Fruit fly (Drosophila melanogaster) whole organism, embryonic: ENCODE measurements around the gene elB.

ENCODE experiments used
- CG2202 ChIP-seq: fragments of 200-800 bp; sonication (Bioruptor generic); optimal IDR thresholded peaks from 2 replicates; lab custom pipeline; 2018; ENCODE audit warnings: missing biosample characterization, mild to moderate bottlenecking, missing genetic modification characterization
- CoRest ChIP-seq: fragments of 200-800 bp; sonication (Bioruptor generic); optimal IDR thresholded peaks from 3 replicates; lab custom pipeline; 2018; ENCODE audit warnings: missing biosample characterization, mild to moderate bottlenecking, missing genetic modification characterization, moderate library complexity
- ara ChIP-seq: fragments of 200-800 bp; sonication (Bioruptor generic); IDR thresholded peaks from 2 replicates; pipeline ENCODE4 v1.3.6; 2022; ENCODE audit warnings: missing biosample characterization, missing genetic modification characterization
- bbx ChIP-seq: fragments of 200-800 bp; sonication (Bioruptor generic); IDR thresholded peaks from 2 replicates; pipeline ENCODE4 v1.3.6; 2022; ENCODE audit warnings: missing biosample characterization, missing genetic modification characterization; ENCODE audit not compliant: partially characterized antibody
- psq ChIP-seq: fragments of 200-800 bp; sonication (Bioruptor generic); optimal IDR thresholded peaks from 2 replicates; lab custom pipeline; 2017; ENCODE audit warnings: missing biosample characterization, missing genetic modification characterization
- tgo ChIP-seq: fragments of 200-800 bp; sonication (Bioruptor generic); IDR thresholded peaks from 3 replicates; pipeline ENCODE4 v1.3.6; 2022; ENCODE audit warnings: missing biosample characterization, missing genetic modification characterization

DNA sequence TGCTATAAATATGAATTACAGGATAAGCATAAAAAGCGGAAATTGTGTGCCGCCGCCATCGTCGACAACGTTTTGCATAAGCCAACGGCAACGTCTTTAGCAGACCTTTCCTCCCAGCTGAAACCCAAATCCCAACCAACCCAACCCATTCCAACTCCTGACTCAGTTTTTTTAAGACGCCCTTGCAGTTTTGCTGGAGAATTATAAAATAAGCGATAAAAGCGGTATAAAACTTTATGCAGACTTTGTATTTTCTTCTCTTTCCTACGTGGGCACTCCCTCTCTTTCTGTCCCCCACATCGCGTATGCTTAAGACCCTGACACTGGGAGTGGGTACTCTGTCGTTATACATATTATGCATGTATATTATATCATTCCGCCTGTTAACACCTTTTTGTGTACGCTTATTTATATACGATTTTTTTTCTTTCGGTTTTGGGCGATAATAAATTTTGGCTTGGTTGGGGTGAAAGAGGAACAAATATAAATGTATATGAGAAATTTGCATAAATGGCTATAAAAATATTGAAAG, 12.2 kb downstream of the elB start:
- TF ChIP-seq CG2202 (tag; lab: Kevin White, UChicago) (no peak), tgo (GFP tag; lab: Robert Waterston, UW) (no peak), psq (GFP tag; lab: Kevin White, UChicago) (no peak), ara (no peak), bbx (GFP tag; lab: Robert Waterston, UW) (no peak), CoRest (tag; lab: Kevin White, UChicago) (no peak)
